Fruit fly (Drosophila melanogaster) whole organism, adult: ENCODE data around the gene Bap60.

Experiments
- CG11617 ChIP-seq: fragments of 200-800 bp; sonication (Bioruptor generic); optimal IDR thresholded peaks from 2 replicates; lab custom pipeline; 2017; ENCODE audit warnings: mild to moderate bottlenecking, missing biosample characterization, missing genetic modification reagents, missing genetic modification characterization
- CG12768 ChIP-seq: fragments of 200-800 bp; sonication (Bioruptor generic); optimal IDR thresholded peaks from 2 replicates; lab custom pipeline; 2017; ENCODE audit warnings: missing biosample characterization, missing genetic modification characterization, mild to moderate bottlenecking, moderate library complexity, missing genetic modification reagents
- CG14711 ChIP-seq: fragments of 200-800 bp; sonication (Bioruptor generic); optimal IDR thresholded peaks from 2 replicates; lab custom pipeline; 2018; ENCODE audit warnings: missing biosample characterization, mild to moderate bottlenecking, missing genetic modification characterization, moderate library complexity
- CG1620 ChIP-seq: fragments of 200-800 bp; sonication (Bioruptor generic); optimal IDR thresholded peaks from 2 replicates; lab custom pipeline; 2016; ENCODE audit warnings: missing biosample characterization, missing genetic modification characterization
- CG33017 ChIP-seq: fragments of 200-800 bp; sonication (Bioruptor generic); optimal IDR thresholded peaks from 2 replicates; lab custom pipeline; 2018; ENCODE audit warnings: missing biosample characterization, mild to moderate bottlenecking, missing genetic modification characterization, moderate library complexity
- CG5204 ChIP-seq: fragments of 200-800 bp; sonication (Bioruptor generic); optimal IDR thresholded peaks from 2 replicates; lab custom pipeline; 2016; ENCODE audit warnings: missing biosample characterization, missing genetic modification characterization
- CG7045 ChIP-seq: fragments of 200-800 bp; sonication (Bioruptor generic); optimal IDR thresholded peaks from 2 replicates; lab custom pipeline; 2017; ENCODE audit warnings: missing biosample characterization, mild to moderate bottlenecking, missing genetic modification characterization
- CG7101 ChIP-seq: fragments of 200-800 bp; sonication (Bioruptor generic); optimal IDR thresholded peaks from 2 replicates; lab custom pipeline; 2018; ENCODE audit warnings: missing biosample characterization, mild to moderate bottlenecking, missing genetic modification characterization, moderate library complexity
- Clk ChIP-seq: fragments of 200-800 bp; sonication (Bioruptor generic); optimal IDR thresholded peaks from 2 replicates; lab custom pipeline; 2017; ENCODE audit warnings: missing biosample characterization, missing genetic modification characterization
- Crg-1 ChIP-seq: fragments of 200-800 bp; sonication (Bioruptor generic); optimal IDR thresholded peaks from 2 replicates; lab custom pipeline; 2016; ENCODE audit warnings: missing biosample characterization, missing genetic modification characterization
- Hr96 ChIP-seq: fragments of 200-800 bp; sonication (Bioruptor generic); optimal IDR thresholded peaks from 2 replicates; lab custom pipeline; 2016; ENCODE audit warnings: missing biosample characterization, missing genetic modification characterization
- Mnt ChIP-seq: fragments of 200-800 bp; sonication (Bioruptor generic); optimal IDR thresholded peaks from 2 replicates; lab custom pipeline; 2016; ENCODE audit warnings: missing biosample characterization, mild to moderate bottlenecking, missing genetic modification characterization
- bab1 ChIP-seq: fragments of 200-800 bp; sonication (Bioruptor generic); optimal IDR thresholded peaks from 3 replicates; lab custom pipeline; 2019; ENCODE audit warnings: missing biosample characterization, mild to moderate bottlenecking, missing genetic modification characterization, moderate library complexity
- cic ChIP-seq: fragments of 200-800 bp; sonication (Bioruptor generic); optimal IDR thresholded peaks from 2 replicates; lab custom pipeline; 2017; ENCODE audit warnings: missing biosample characterization, mild to moderate bottlenecking, missing genetic modification characterization, moderate library complexity
- cnc ChIP-seq, 2 experiments: fragments of >200 bp; optimal IDR thresholded peaks; 2 replicates each; lab custom pipeline; 2017
- kay ChIP-seq: fragments of 200-800 bp; sonication (Bioruptor generic); peaks from one replicate; lab custom pipeline; 2016; ENCODE audit warnings: missing biosample characterization, missing genetic modification characterization, borderline replicate concordance
- ovo ChIP-seq: fragments of 200-800 bp; sonication (Bioruptor generic); optimal IDR thresholded peaks from 2 replicates; lab custom pipeline; 2016; ENCODE audit warnings: missing biosample characterization, missing genetic modification characterization
- pad ChIP-seq: fragments of 200-800 bp; sonication (Bioruptor generic); optimal IDR thresholded peaks from 3 replicates; lab custom pipeline; 2017; ENCODE audit warnings: missing biosample characterization, missing genetic modification characterization, mild to moderate bottlenecking, moderate library complexity, missing genetic modification reagents
- tj ChIP-seq: fragments of 200-800 bp; sonication (Bioruptor generic); optimal IDR thresholded peaks from 3 replicates; lab custom pipeline; 2017; ENCODE audit warnings: missing biosample characterization, mild to moderate bottlenecking, missing genetic modification characterization, moderate library complexity
- toe ChIP-seq: fragments of 200-800 bp; sonication (Bioruptor generic); optimal IDR thresholded peaks from 2 replicates; lab custom pipeline; 2016; ENCODE audit warnings: missing biosample characterization, missing genetic modification characterization

Bap60 gene

dm6 chrX:13145858-13146257 is 13.4 kb downstream of the Bap60 start:
- no peak for TF ChIP-seq CG33017 (tag; lab: Kevin White, UChicago)
- TF ChIP-seq CG1620: no peak
- TF ChIP-seq CG7101 (tag; lab: Kevin White, UChicago): no peak
- TF ChIP-seq CG11617 (GFP tag; lab: Kevin White, UChicago): no peak
- no peak for TF ChIP-seq CG7045 (GFP tag; lab: Kevin White, UChicago)
- TF ChIP-seq Clk: no peak
- no peak for TF ChIP-seq kay (GFP tag; lab: Kevin White, UChicago)
- no peak for TF ChIP-seq CG5204 (GFP tag; lab: Kevin White, UChicago)
- TF ChIP-seq pad (GFP tag; lab: Kevin White, UChicago): no peak
- TF ChIP-seq ovo: no peak
- TF ChIP-seq bab1 (GFP tag; lab: Kevin White, UChicago): no peak
- TF ChIP-seq cic (GFP tag; lab: Kevin White, UChicago): no peak
- no peak for TF ChIP-seq cnc (optimal IDR thresholded peaks at IDR 0.05; lab: Kevin White, UChicago)
- no peak for TF ChIP-seq tj (GFP tag; lab: Kevin White, UChicago)

- TF ChIP-seq bab1 (GFP tag; lab: Kevin White, UChicago): peak; percentile 21
- TF ChIP-seq CG33017 (tag; lab: Kevin White, UChicago): no peak
These were observed 16.2 kb downstream of the Bap60 start for dm6 chrX:13143100-13143499.

- TF ChIP-seq Crg-1 (GFP tag; lab: Kevin White, UChicago) (no peak), bab1 (GFP tag; lab: Kevin White, UChicago) (no peak), ovo (no peak), Clk (no peak), toe (no peak), CG1620 (no peak), cic (GFP tag; lab: Kevin White, UChicago) (no peak), Mnt (GFP tag; lab: Kevin White, UChicago) (no peak), tj (GFP tag; lab: Kevin White, UChicago) (no peak)
These were observed 20.4 kb downstream of the Bap60 start, which contains the start of gene CG32645 for dm6 chrX:13138887-13139286. Gene CG32645, plus strand, starts transcription at chrX:13139199.

- no peak for TF ChIP-seq Mnt (GFP tag; lab: Kevin White, UChicago)
- no peak for TF ChIP-seq kay (GFP tag; lab: Kevin White, UChicago)
- no peak for TF ChIP-seq pad (GFP tag; lab: Kevin White, UChicago)
- no peak for TF ChIP-seq CG7045 (GFP tag; lab: Kevin White, UChicago)
- no peak for TF ChIP-seq cic (GFP tag; lab: Kevin White, UChicago)
- no peak for TF ChIP-seq Hr96 (GFP tag; lab: Kevin White, UChicago)
- TF ChIP-seq Crg-1 (GFP tag; lab: Kevin White, UChicago): no peak
- no peak for TF ChIP-seq CG1620
- no peak for TF ChIP-seq ovo
- TF ChIP-seq CG5204 (GFP tag; lab: Kevin White, UChicago): no peak
These were observed 22.2 kb downstream of the Bap60 start for dm6 chrX:13136939-13137697.

dm6 chrX:13135702-13136101 is 23.6 kb downstream of the Bap60 start:
- no peak for TF ChIP-seq kay (GFP tag; lab: Kevin White, UChicago)

- TF ChIP-seq CG14711 (tag; lab: Kevin White, UChicago) (no peak), CG7101 (tag; lab: Kevin White, UChicago) (no peak), tj (GFP tag; lab: Kevin White, UChicago) (no peak), CG1620 (no peak), toe (no peak), cic (GFP tag; lab: Kevin White, UChicago) (no peak), CG12768 (GFP tag; lab: Kevin White, UChicago) (no peak), Mnt (GFP tag; lab: Kevin White, UChicago) (no peak), kay (GFP tag; lab: Kevin White, UChicago) (no peak), cnc (optimal IDR thresholded peaks at IDR 0.05; lab: Kevin White, UChicago) (no peak), CG7045 (GFP tag; lab: Kevin White, UChicago) (no peak), CG5204 (GFP tag; lab: Kevin White, UChicago) (no peak), pad (GFP tag; lab: Kevin White, UChicago) (no peak), Hr96 (GFP tag; lab: Kevin White, UChicago) (no peak), ovo (no peak), Clk (no peak), Crg-1 (GFP tag; lab: Kevin White, UChicago) (no peak), CG33017 (tag; lab: Kevin White, UChicago) (no peak), bab1 (GFP tag; lab: Kevin White, UChicago) (no peak), CG11617 (GFP tag; lab: Kevin White, UChicago) (no peak)
These were observed 24.5 kb downstream of the Bap60 start for dm6 chrX:13134811-13135210.
